Worm (Caenorhabditis elegans) whole organism, late embryonic: Measurements from ENCODE around the gene Y39A3A.4.

Experiments used
- ceh-2 ChIP-seq: sonication (generic microtip); optimal IDR thresholded peaks from 2 replicates; lab custom pipeline; 2016; ENCODE audit warnings: missing genotype, missing genetic modification characterization, missing compliant biosample characterization
- ceh-22 ChIP-seq: sonication (generic microtip); optimal IDR thresholded peaks from 2 replicates; lab custom pipeline; 2017; ENCODE audit warnings: missing biosample characterization, missing genetic modification characterization
- elt-2 ChIP-seq: sonication (generic microtip); optimal IDR thresholded peaks from 2 replicates; lab custom pipeline; 2016; ENCODE audit warnings: missing genetic modification reagents, missing genetic modification characterization, missing compliant biosample characterization
- lim-6 ChIP-seq: sonication (generic microtip); optimal IDR thresholded peaks from 2 replicates; lab custom pipeline; 2016; ENCODE audit warnings: missing genetic modification characterization, missing compliant biosample characterization
- madf-2 ChIP-seq: sonication (generic microtip); optimal IDR thresholded peaks from 2 replicates; lab custom pipeline; 2017; ENCODE audit warnings: missing genetic modification characterization, missing compliant biosample characterization
- pha-4 ChIP-seq: fragments of 150-350 bp; optimal IDR thresholded peaks from 2 replicates; lab custom pipeline; 2018; ENCODE audit warnings: missing biosample characterization, missing genetic modification reagents, missing genetic modification characterization
- pqm-1 ChIP-seq: sonication (generic microtip); optimal IDR thresholded peaks from 2 replicates; lab custom pipeline; 2016; ENCODE audit warnings: missing genetic modification characterization, missing compliant biosample characterization
- unc-55 ChIP-seq: sonication (generic microtip); optimal IDR thresholded peaks from 2 replicates; lab custom pipeline; 2017; ENCODE audit warnings: missing biosample characterization, missing genetic modification reagents, missing genetic modification characterization
- zip-5 ChIP-seq: sonication (generic microtip); optimal IDR thresholded peaks from 2 replicates; lab custom pipeline; 2016; ENCODE audit warnings: missing genetic modification characterization, missing compliant biosample characterization

ce11 chrIII:2027517-2027916 lies 48.9 kb downstream of the Y39A3A.4 start:
- TF ChIP-seq ceh-2 (tag; lab: Kevin White, UChicago) = no peak
- TF ChIP-seq madf-2 = no peak
- TF ChIP-seq unc-55 (GFP tag; lab: Kevin White, UChicago) = peak; percentile 29
- TF ChIP-seq elt-2 (tag; lab: Kevin White, UChicago) = no peak
- TF ChIP-seq pqm-1 (tag; lab: Kevin White, UChicago) = no peak
- no peak for TF ChIP-seq lim-6 (tag; lab: Kevin White, UChicago)
- TF ChIP-seq pha-4 (tag; lab: Kevin White, UChicago) = no peak
- no peak for TF ChIP-seq ceh-22 (tag; lab: Kevin White, UChicago)
- no peak for TF ChIP-seq zip-5 (tag; lab: Kevin White, UChicago)
